Fruit fly (Drosophila melanogaster) whole organism, embryonic: Measurements from ENCODE around the gene SerRS.

ENCODE experiments used
- Adf1 ChIP-seq: fragments of 200-800 bp; sonication (Bioruptor generic); IDR thresholded peaks from 2 replicates; pipeline ENCODE4 v1.3.6; 2022; ENCODE audit warnings: missing biosample characterization, missing genetic modification characterization
- Asciz ChIP-seq: fragments of 200-800 bp; sonication (Bioruptor generic); optimal IDR thresholded peaks from 2 replicates; lab custom pipeline; 2017; ENCODE audit warnings: missing biosample characterization, mild to moderate bottlenecking, missing genetic modification characterization, missing genetic modification reagents
- Atf6 ChIP-seq: fragments of 200-800 bp; sonication (Bioruptor generic); IDR thresholded peaks from 2 replicates; pipeline ENCODE4 v1.3.6; 2022; ENCODE audit warnings: missing biosample characterization, missing genetic modification characterization
- B-H2 ChIP-seq: fragments of 200-800 bp; sonication (Bioruptor generic); optimal IDR thresholded peaks from 2 replicates; lab custom pipeline; 2018; ENCODE audit warnings: missing biosample characterization, mild to moderate bottlenecking, missing genetic modification characterization
- BEAF-32 ChIP-seq: fragments of 200-800 bp; sonication (Bioruptor generic); optimal IDR thresholded peaks from 3 replicates; lab custom pipeline; 2017; ENCODE audit warnings: missing biosample characterization, missing genetic modification characterization, mild to moderate bottlenecking, moderate library complexity, missing genetic modification reagents
- BtbVII ChIP-seq: fragments of 200-800 bp; sonication (Bioruptor generic); optimal IDR thresholded peaks from 3 replicates; lab custom pipeline; 2017; ENCODE audit warnings: missing biosample characterization, mild to moderate bottlenecking, missing genetic modification characterization
- CG10147 ChIP-seq: fragments of 200-800 bp; sonication (Bioruptor generic); optimal IDR thresholded peaks from 2 replicates; lab custom pipeline; 2019; ENCODE audit warnings: missing biosample characterization, mild to moderate bottlenecking, missing genetic modification characterization, moderate library complexity
- CG10274 ChIP-seq: fragments of 200-800 bp; sonication (Bioruptor generic); optimal IDR thresholded peaks from 3 replicates; lab custom pipeline; 2017; ENCODE audit warnings: missing biosample characterization, mild to moderate bottlenecking, missing genetic modification characterization
- CG10979 ChIP-seq: fragments of 200-800 bp; sonication (Bioruptor generic); optimal IDR thresholded peaks from 2 replicates; lab custom pipeline; 2018; ENCODE audit warnings: missing biosample characterization, mild to moderate bottlenecking, missing genetic modification characterization, moderate library complexity
- CG12942 ChIP-seq: fragments of 200-800 bp; sonication (Bioruptor generic); optimal IDR thresholded peaks from 3 replicates; lab custom pipeline; 2016; ENCODE audit warnings: missing biosample characterization, missing genetic modification characterization
- CG1647 ChIP-seq: fragments of 200-800 bp; sonication (Bioruptor generic); optimal IDR thresholded peaks from 3 replicates; lab custom pipeline; 2016; ENCODE audit warnings: missing biosample characterization, missing genetic modification characterization
- CG16863 ChIP-seq: fragments of 200-800 bp; sonication (Bioruptor generic); optimal IDR thresholded peaks from 3 replicates; lab custom pipeline; 2016; ENCODE audit warnings: missing biosample characterization, missing genetic modification characterization
- CG17361 ChIP-seq: fragments of 200-800 bp; sonication (Bioruptor generic); IDR thresholded peaks from 3 replicates; pipeline ENCODE4 v1.3.6; 2022; ENCODE audit warnings: missing biosample characterization, missing genetic modification characterization
- CG2116 ChIP-seq: fragments of 200-800 bp; sonication (Bioruptor generic); optimal IDR thresholded peaks from 3 replicates; lab custom pipeline; 2018; ENCODE audit warnings: missing biosample characterization, mild to moderate bottlenecking, missing genetic modification characterization
- CG3163 ChIP-seq: fragments of 200-800 bp; sonication (Bioruptor generic); optimal IDR thresholded peaks from 3 replicates; lab custom pipeline; 2016; ENCODE audit warnings: missing biosample characterization, missing genetic modification characterization
- CG6791 ChIP-seq: fragments of 200-800 bp; sonication (Bioruptor generic); IDR thresholded peaks from 3 replicates; pipeline ENCODE4 v1.3.6; 2022; ENCODE audit warnings: missing biosample characterization, missing genetic modification characterization; ENCODE audit not compliant: partially characterized antibody
- CG6854 ChIP-seq: fragments of 200-800 bp; sonication (Bioruptor generic); optimal IDR thresholded peaks from 3 replicates; lab custom pipeline; 2017; ENCODE audit warnings: missing biosample characterization, mild to moderate bottlenecking, missing genetic modification characterization
- CG7357 ChIP-seq: fragments of 200-800 bp; sonication (Bioruptor generic); IDR thresholded peaks from 3 replicates; pipeline ENCODE4 v1.3.6; 2022; ENCODE audit warnings: missing biosample characterization, missing genetic modification characterization
- CG7963 ChIP-seq: fragments of 200-800 bp; sonication (Bioruptor generic); IDR thresholded peaks from 3 replicates; pipeline ENCODE4 v1.3.6; 2022; ENCODE audit warnings: missing biosample characterization, missing genetic modification characterization; ENCODE audit not compliant: partially characterized antibody
- Dip2 ChIP-seq: fragments of 200-800 bp; sonication (Bioruptor generic); IDR thresholded peaks from 2 replicates; pipeline ENCODE4 v1.3.6; 2022; ENCODE audit warnings: missing biosample characterization, missing genetic modification characterization
- Dref ChIP-seq: fragments of 200-800 bp; sonication (Bioruptor generic); IDR thresholded peaks from 2 replicates; pipeline ENCODE4 v1.3.6; 2022; ENCODE audit warnings: missing biosample characterization, missing genetic modification characterization
- Gsc ChIP-seq: fragments of 200-800 bp; sonication (Bioruptor generic); IDR thresholded peaks from 2 replicates; pipeline ENCODE4 v1.3.6; 2022; ENCODE audit warnings: missing biosample characterization, missing genetic modification characterization
- H15 ChIP-seq: fragments of 200-800 bp; sonication (Bioruptor generic); IDR thresholded peaks from 3 replicates; pipeline ENCODE4 v1.3.6; 2022; ENCODE audit warnings: missing biosample characterization, missing genetic modification characterization
- Hand ChIP-seq: fragments of 200-800 bp; sonication (Bioruptor generic); optimal IDR thresholded peaks from 2 replicates; lab custom pipeline; 2017; ENCODE audit warnings: mild to moderate bottlenecking, missing biosample characterization, missing genetic modification reagents, missing genetic modification characterization
- HmgD ChIP-seq: fragments of 200-800 bp; sonication (Bioruptor generic); optimal IDR thresholded peaks from 3 replicates; lab custom pipeline; 2016; ENCODE audit warnings: missing biosample characterization, missing genetic modification characterization
- MBD-R2 ChIP-seq: fragments of 200-800 bp; sonication (Bioruptor generic); IDR thresholded peaks from 2 replicates; pipeline ENCODE4 v1.3.6; 2022; ENCODE audit warnings: missing biosample characterization, missing genetic modification characterization
- Med ChIP-seq: fragments of 200-800 bp; sonication (Bioruptor generic); peaks from one replicate; lab custom pipeline; 2016; ENCODE audit warnings: missing biosample characterization, missing genetic modification characterization, mild to moderate bottlenecking, inconsistent platforms, moderate library complexity
- NC2β ChIP-seq: fragments of 200-800 bp; sonication (Bioruptor generic); optimal IDR thresholded peaks from 2 replicates; lab custom pipeline; 2016; ENCODE audit warnings: missing biosample characterization, missing genetic modification characterization
- Opbp ChIP-seq: fragments of 200-800 bp; sonication (Bioruptor generic); IDR thresholded peaks from 3 replicates; pipeline ENCODE4 v1.3.6; 2022; ENCODE audit warnings: missing biosample characterization, missing genetic modification characterization; ENCODE audit not compliant: partially characterized antibody
- Optix ChIP-seq: fragments of 200-800 bp; sonication (Bioruptor generic); IDR thresholded peaks from 3 replicates; pipeline ENCODE4 v1.3.6; 2022; ENCODE audit warnings: missing biosample characterization, missing genetic modification characterization
- Tbp ChIP-seq: fragments of >200 bp; optimal IDR thresholded peaks from 2 replicates; lab custom pipeline; 2018; ENCODE audit warnings: missing biosample characterization, missing genetic modification characterization
- abd-A ChIP-seq: fragments of 200-800 bp; sonication (Bioruptor generic); optimal IDR thresholded peaks from 3 replicates; lab custom pipeline; 2019; ENCODE audit warnings: missing biosample characterization, mild to moderate bottlenecking, missing genetic modification characterization, moderate library complexity
- ac ChIP-seq: fragments of 200-800 bp; sonication (Bioruptor generic); optimal IDR thresholded peaks from 3 replicates; lab custom pipeline; 2017; ENCODE audit warnings: missing biosample characterization, mild to moderate bottlenecking, missing genetic modification characterization
- bcd ChIP-seq: fragments of 200-800 bp; sonication (Bioruptor generic); optimal IDR thresholded peaks from 2 replicates; lab custom pipeline; 2017; ENCODE audit warnings: missing biosample characterization, mild to moderate bottlenecking, missing genetic modification characterization
- br ChIP-seq: fragments of >200 bp; optimal IDR thresholded peaks from 2 replicates; lab custom pipeline; 2017
- dmrt11E ChIP-seq: fragments of 200-800 bp; sonication (Bioruptor generic); optimal IDR thresholded peaks from 3 replicates; lab custom pipeline; 2018; ENCODE audit warnings: missing biosample characterization, mild to moderate bottlenecking, missing genetic modification characterization, moderate library complexity
- ewg ChIP-seq: fragments of 200-800 bp; sonication (Bioruptor generic); optimal IDR thresholded peaks from 3 replicates; lab custom pipeline; 2017; ENCODE audit warnings: mild to moderate bottlenecking, missing biosample characterization, missing genetic modification reagents, missing genetic modification characterization
- ftz-f1 ChIP-seq: fragments of 200-800 bp; sonication (Bioruptor generic); optimal IDR thresholded peaks from 2 replicates; lab custom pipeline; 2016; ENCODE audit warnings: missing biosample characterization, missing genetic modification characterization
- hb ChIP-seq: fragments of 200-800 bp; sonication (Bioruptor generic); IDR thresholded peaks from 3 replicates; pipeline ENCODE4 v1.3.6; 2022; ENCODE audit warnings: missing biosample characterization, missing genetic modification characterization; ENCODE audit not compliant: partially characterized antibody
- jigr1 ChIP-seq: fragments of 200-800 bp; sonication (Bioruptor generic); IDR thresholded peaks from 3 replicates; pipeline ENCODE4 v1.3.6; 2022; ENCODE audit warnings: missing biosample characterization, missing genetic modification characterization
- kni ChIP-seq: fragments of 200-800 bp; sonication (Bioruptor generic); optimal IDR thresholded peaks from 3 replicates; lab custom pipeline; 2017; ENCODE audit warnings: mild to moderate bottlenecking, missing biosample characterization, missing genetic modification reagents, missing genetic modification characterization
- lov ChIP-seq, 2 experiments: fragments of 200-800 bp in 1 of 2; fragments of >200 bp in 1 of 2; sonication (Bioruptor generic) in 1 of 2; IDR thresholded peaks in 1 of 2; optimal IDR thresholded peaks in 1 of 2; 2 replicates in 1 of 2; 3 replicates in 1 of 2; pipeline versions ENCODE4 v1.3.6 to Lab custom; 2017 to 2022; ENCODE audit warnings: missing biosample characterization in 1 of 2, missing genetic modification characterization in 1 of 2
- peb ChIP-seq: fragments of 200-800 bp; sonication (Bioruptor generic); IDR thresholded peaks from 2 replicates; pipeline ENCODE4 v1.3.6; 2022; ENCODE audit warnings: missing biosample characterization, missing genetic modification characterization
- tap ChIP-seq: fragments of 200-800 bp; optimal IDR thresholded peaks from 3 replicates; lab custom pipeline; 2019; ENCODE audit warnings: missing biosample characterization, mild to moderate bottlenecking, missing genetic modification characterization, moderate library complexity
- toy ChIP-seq: fragments of 200-800 bp; sonication (Bioruptor generic); IDR thresholded peaks from 2 replicates; pipeline ENCODE4 v1.3.6; 2022; ENCODE audit warnings: missing biosample characterization, missing genetic modification characterization
- trem ChIP-seq: fragments of 200-800 bp; optimal IDR thresholded peaks from 3 replicates; lab custom pipeline; 2019; ENCODE audit warnings: missing biosample characterization, mild to moderate bottlenecking, missing genetic modification characterization, moderate library complexity
- vfl ChIP-seq: fragments of 200-800 bp; sonication (Bioruptor generic); optimal IDR thresholded peaks from 2 replicates; lab custom pipeline; 2016; ENCODE audit warnings: missing biosample characterization, missing genetic modification characterization
- vnd ChIP-seq: fragments of 200-800 bp; sonication (Bioruptor generic); IDR thresholded peaks from 3 replicates; pipeline ENCODE4 v1.3.6; 2022; ENCODE audit warnings: missing biosample characterization, missing genetic modification characterization; ENCODE audit not compliant: partially characterized antibody
- zfh2 ChIP-seq: fragments of 200-800 bp; sonication (Bioruptor generic); optimal IDR thresholded peaks from 2 replicates; lab custom pipeline; 2016; ENCODE audit warnings: missing biosample characterization, missing genetic modification characterization

The SerRS gene

DNA sequence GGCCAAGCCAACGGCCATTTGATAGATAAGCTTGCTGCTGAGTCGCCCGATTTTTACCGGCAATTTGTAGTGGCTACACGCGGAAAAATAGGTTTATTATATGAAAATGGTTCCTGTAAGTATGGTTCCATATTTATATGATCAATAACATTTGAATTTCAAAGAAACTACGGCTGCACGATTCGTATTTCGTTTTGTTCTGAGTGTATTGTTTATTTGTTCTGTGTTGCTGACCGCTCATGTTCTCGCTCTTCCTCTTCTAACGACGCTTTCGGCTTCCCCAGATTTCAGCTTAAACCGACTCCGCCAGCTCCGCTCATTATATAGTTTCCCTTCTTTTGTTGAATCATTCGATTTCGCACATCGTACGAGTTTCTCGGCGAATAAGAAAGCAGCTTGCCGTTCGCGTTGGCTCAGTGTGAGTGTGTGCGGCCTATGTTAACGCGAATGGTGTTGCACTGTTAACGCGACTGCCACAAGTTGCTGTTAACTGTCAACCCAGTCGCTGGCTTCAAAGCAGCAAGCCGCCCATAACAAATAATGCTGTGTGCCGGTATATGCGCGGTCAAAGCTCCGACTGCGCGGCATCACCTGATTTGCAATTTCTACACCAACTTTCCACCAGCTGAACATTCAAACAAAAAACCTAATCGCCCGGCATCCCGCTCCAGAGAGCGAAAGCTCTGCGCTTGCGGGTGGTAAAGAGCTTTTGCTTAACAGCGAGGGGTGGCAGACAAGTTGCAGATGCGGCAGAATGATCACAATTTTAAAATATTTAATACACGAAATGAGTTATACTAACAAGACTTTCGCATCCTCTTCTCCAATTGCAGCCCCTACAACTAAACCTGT, 21.8 kb upstream of the SerRS start (continued):
- TF ChIP-seq HmgD (no peak), CG6854 (GFP tag; lab: Kevin White, UChicago) (no peak), Opbp (GFP tag; lab: Robert Waterston, UW) (no peak), Med (peak; percentile 87), CG7357 (GFP tag; lab: Robert Waterston, UW) (no peak), CG10979 (tag; lab: Kevin White, UChicago) (no peak), Tbp (GFP tag; lab: Kevin White, UChicago) (no peak), CG6791 (GFP tag; lab: Robert Waterston, UW) (no peak), ewg (GFP tag; lab: Kevin White, UChicago) (peak; percentile 86), CG16863 (GFP tag; lab: Kevin White, UChicago) (no peak), NC2β (GFP tag; lab: Kevin White, UChicago) (no peak), Dip2 (GFP tag; lab: Robert Waterston, UW) (no peak), CG7963 (no peak), lov (optimal IDR thresholded peaks at IDR 0.05; lab: Kevin White, UChicago) (no peak), lov (GFP tag; IDR thresholded peaks at IDR 0.05; lab: Robert Waterston, UW) (no peak), bcd (peak; percentile 21), ftz-f1 (GFP tag; lab: Kevin White, UChicago) (no peak), CG10147 (GFP tag; lab: Kevin White, UChicago) (no peak), CG10274 (GFP tag; lab: Kevin White, UChicago) (no peak), B-H2 (GFP tag; lab: Kevin White, UChicago) (no peak), CG17361 (GFP tag; lab: Robert Waterston, UW) (no peak), MBD-R2 (GFP tag; lab: Robert Waterston, UW) (peak; percentile 7; the same call in 1 of the 2 replicates), vfl (GFP tag; lab: Kevin White, UChicago) (peak; percentile 40), jigr1 (GFP tag; lab: Robert Waterston, UW) (no peak), vnd (GFP tag; lab: Robert Waterston, UW) (no peak), H15 (GFP tag; lab: Robert Waterston, UW) (no peak; the same call in 2 of the 3 replicates), tap (no peak), zfh2 (GFP tag; lab: Kevin White, UChicago) (peak; percentile 56), Dref (GFP tag; lab: Robert Waterston, UW) (no peak), Asciz (no peak), CG3163 (GFP tag; lab: Kevin White, UChicago) (no peak), toy (GFP tag; lab: Robert Waterston, UW) (no peak), Hand (no peak), kni (GFP tag; lab: Kevin White, UChicago) (no peak), BEAF-32 (GFP tag; lab: Kevin White, UChicago) (no peak), peb (GFP tag; lab: Robert Waterston, UW) (no peak), br (lab: Kevin White, UChicago) (no peak), Atf6 (peak; percentile 62), dmrt11E (tag; lab: Kevin White, UChicago) (no peak), abd-A (tag; lab: Kevin White, UChicago) (no peak), CG12942 (GFP tag; lab: Kevin White, UChicago) (no peak), CG1647 (GFP tag; lab: Kevin White, UChicago) (no peak), BtbVII (GFP tag; lab: Kevin White, UChicago) (peak; percentile 12), Optix (GFP tag; lab: Robert Waterston, UW) (no peak), trem (no peak), Adf1 (no peak), ac (GFP tag; lab: Kevin White, UChicago) (no peak), Gsc (no peak), hb (no peak), CG2116 (GFP tag; lab: Kevin White, UChicago) (no peak)
